Fruit fly (Drosophila melanogaster) whole organism, embryonic: ENCODE data around the gene CG32436.

Experiments used
- CG10959 ChIP-seq: fragments of 200-800 bp; sonication (Bioruptor generic); IDR thresholded peaks from 2 replicates; pipeline ENCODE4 v1.3.6; 2022; ENCODE audit warnings: missing biosample characterization, missing genetic modification characterization
- CG10979 ChIP-seq: fragments of 200-800 bp; sonication (Bioruptor generic); optimal IDR thresholded peaks from 2 replicates; lab custom pipeline; 2018; ENCODE audit warnings: missing biosample characterization, mild to moderate bottlenecking, missing genetic modification characterization, moderate library complexity
- CG13624 ChIP-seq: fragments of 200-800 bp; sonication (Bioruptor generic); optimal IDR thresholded peaks from 2 replicates; lab custom pipeline; 2016; ENCODE audit warnings: missing biosample characterization, missing genetic modification characterization
- CG14050 ChIP-seq: fragments of 200-800 bp; sonication (Bioruptor generic); IDR thresholded peaks from 3 replicates; pipeline ENCODE4 v1.3.6; 2022; ENCODE audit warnings: missing biosample characterization, missing genetic modification characterization
- CG17361 ChIP-seq: fragments of 200-800 bp; sonication (Bioruptor generic); IDR thresholded peaks from 3 replicates; pipeline ENCODE4 v1.3.6; 2022; ENCODE audit warnings: missing biosample characterization, missing genetic modification characterization
- CG18262 ChIP-seq: fragments of 200-800 bp; optimal IDR thresholded peaks from 3 replicates; lab custom pipeline; 2019; ENCODE audit warnings: missing biosample characterization, mild to moderate bottlenecking, missing genetic modification characterization, moderate library complexity
- CG2889 ChIP-seq: fragments of 200-800 bp; sonication (Bioruptor generic); IDR thresholded peaks from 3 replicates; pipeline ENCODE4 v1.3.6; 2022; ENCODE audit warnings: missing biosample characterization, missing genetic modification characterization
- CG30403 ChIP-seq: fragments of 200-800 bp; sonication (Bioruptor generic); optimal IDR thresholded peaks from 3 replicates; lab custom pipeline; 2016; ENCODE audit warnings: missing biosample characterization, missing genetic modification characterization
- CG31441 ChIP-seq: fragments of 200-800 bp; sonication (Bioruptor generic); IDR thresholded peaks from 2 replicates; pipeline ENCODE4 v1.3.6; 2022; ENCODE audit warnings: missing biosample characterization, missing genetic modification characterization
- CG3281 ChIP-seq: fragments of 200-800 bp; sonication (Bioruptor generic); optimal IDR thresholded peaks from 3 replicates; lab custom pipeline; 2017; ENCODE audit warnings: missing biosample characterization, mild to moderate bottlenecking, missing genetic modification characterization
- CG34422 ChIP-seq: fragments of 200-800 bp; sonication (Bioruptor generic); IDR thresholded peaks from 3 replicates; pipeline ENCODE4 v1.3.6; 2022; ENCODE audit warnings: missing biosample characterization, missing genetic modification characterization
- CG4328 ChIP-seq: fragments of 200-800 bp; sonication (Bioruptor generic); optimal IDR thresholded peaks from 3 replicates; lab custom pipeline; 2017; ENCODE audit warnings: missing biosample characterization, missing genetic modification reagents, missing genetic modification characterization
- CG6254 ChIP-seq: fragments of 200-800 bp; sonication (Bioruptor generic); optimal IDR thresholded peaks from 3 replicates; lab custom pipeline; 2017; ENCODE audit warnings: mild to moderate bottlenecking, missing biosample characterization, missing genetic modification reagents, missing genetic modification characterization
- CG7928 ChIP-seq: fragments of 200-800 bp; sonication (Bioruptor generic); optimal IDR thresholded peaks from 2 replicates; lab custom pipeline; 2017; ENCODE audit warnings: missing biosample characterization, mild to moderate bottlenecking, missing genetic modification characterization
- CG9609 ChIP-seq: fragments of 200-800 bp; sonication (Bioruptor generic); optimal IDR thresholded peaks from 3 replicates; lab custom pipeline; 2016; ENCODE audit warnings: missing biosample characterization, missing genetic modification characterization
- CTCF ChIP-seq: fragments of 200-800 bp; sonication (Bioruptor generic); optimal IDR thresholded peaks from 2 replicates; lab custom pipeline; 2017; ENCODE audit warnings: missing biosample characterization, mild to moderate bottlenecking, missing genetic modification characterization, moderate library complexity
- Camta ChIP-seq: fragments of 200-800 bp; sonication (Bioruptor generic); optimal IDR thresholded peaks from 2 replicates; lab custom pipeline; 2016; ENCODE audit warnings: missing biosample characterization, missing genetic modification characterization
- D19A ChIP-seq: fragments of 200-800 bp; optimal IDR thresholded peaks from 3 replicates; lab custom pipeline; 2019; ENCODE audit warnings: missing biosample characterization, mild to moderate bottlenecking, missing genetic modification characterization, moderate library complexity
- Dbx ChIP-seq: fragments of 200-800 bp; sonication (Bioruptor generic); IDR thresholded peaks from 3 replicates; pipeline ENCODE4 v1.3.6; 2022; ENCODE audit warnings: missing biosample characterization, missing genetic modification characterization
- E2f2 ChIP-seq: fragments of 200-800 bp; sonication (Bioruptor generic); IDR thresholded peaks from 2 replicates; pipeline ENCODE4 v1.3.6; 2022; ENCODE audit warnings: missing biosample characterization, missing genetic modification characterization
- HLH3B ChIP-seq: fragments of 200-800 bp; sonication (Bioruptor generic); IDR thresholded peaks from 2 replicates; pipeline ENCODE4 v1.3.6; 2022; ENCODE audit warnings: missing biosample characterization, missing genetic modification characterization
- MTF-1 ChIP-seq: fragments of 200-800 bp; sonication (Bioruptor generic); optimal IDR thresholded peaks from 2 replicates; lab custom pipeline; 2018; ENCODE audit warnings: missing biosample characterization, mild to moderate bottlenecking, missing genetic modification characterization, borderline replicate concordance
- Sox100B ChIP-seq: fragments of 200-800 bp; sonication (Bioruptor generic); optimal IDR thresholded peaks from 3 replicates; lab custom pipeline; 2018; ENCODE audit warnings: missing biosample characterization, mild to moderate bottlenecking, missing genetic modification characterization
- Stat92E ChIP-seq, 3 experiments: fragments of >200 bp in 2 of 3; fragments of 200-800 bp in 1 of 3; sonication (Bioruptor generic) in 1 of 3; optimal IDR thresholded peaks; 2 replicates each; lab custom pipeline; 2017 to 2019; ENCODE audit warnings: missing biosample characterization in 3 of 3, missing genetic modification characterization in 3 of 3, mild to moderate bottlenecking in 1 of 3, moderate library complexity in 1 of 3
- Usf ChIP-seq: fragments of 200-800 bp; sonication (Bioruptor generic); optimal IDR thresholded peaks from 2 replicates; lab custom pipeline; 2017; ENCODE audit warnings: missing genotype, missing biosample characterization, missing genetic modification characterization
- Xrp1 ChIP-seq: fragments of 200-800 bp; sonication (Bioruptor generic); IDR thresholded peaks from 2 replicates; pipeline ENCODE4 v1.3.6; 2022; ENCODE audit warnings: missing biosample characterization, missing genetic modification characterization
- aop ChIP-seq: fragments of 200-800 bp; sonication (Bioruptor generic); IDR thresholded peaks from 2 replicates; pipeline ENCODE4 v1.3.6; 2022; ENCODE audit warnings: missing biosample characterization, missing genetic modification characterization
- bbx ChIP-seq: fragments of 200-800 bp; sonication (Bioruptor generic); IDR thresholded peaks from 2 replicates; pipeline ENCODE4 v1.3.6; 2022; ENCODE audit warnings: missing biosample characterization, missing genetic modification characterization; ENCODE audit not compliant: partially characterized antibody
- bcd ChIP-seq: fragments of 200-800 bp; sonication (Bioruptor generic); optimal IDR thresholded peaks from 2 replicates; lab custom pipeline; 2017; ENCODE audit warnings: missing biosample characterization, mild to moderate bottlenecking, missing genetic modification characterization
- br ChIP-seq: fragments of >200 bp; optimal IDR thresholded peaks from 2 replicates; lab custom pipeline; 2017
- bsh ChIP-seq, 2 experiments: fragments of 200-800 bp; sonication (Bioruptor generic); optimal IDR thresholded peaks; 2 replicates each; lab custom pipeline; 2017 to 2018; ENCODE audit warnings: mild to moderate bottlenecking in 2 of 2, missing biosample characterization in 2 of 2, missing genetic modification characterization in 2 of 2, moderate library complexity in 1 of 2
- ci ChIP-seq: fragments of 200-800 bp; sonication (Bioruptor generic); IDR thresholded peaks from 3 replicates; pipeline ENCODE4 v1.3.6; 2022; ENCODE audit warnings: missing biosample characterization, missing genetic modification characterization
- en ChIP-seq: fragments of 200-800 bp; sonication (Bioruptor generic); optimal IDR thresholded peaks from 2 replicates; lab custom pipeline; 2016; ENCODE audit warnings: missing biosample characterization, missing genetic modification characterization
- eyg ChIP-seq: fragments of 200-800 bp; sonication (Bioruptor generic); optimal IDR thresholded peaks from 3 replicates; lab custom pipeline; 2016; ENCODE audit warnings: missing biosample characterization, missing genetic modification characterization
- ham ChIP-seq: fragments of 200-800 bp; sonication (Bioruptor generic); IDR thresholded peaks from 2 replicates; pipeline ENCODE4 v1.3.6; 2022; ENCODE audit warnings: missing biosample characterization, missing genetic modification characterization
- hbn ChIP-seq: fragments of 200-800 bp; sonication (Bioruptor generic); IDR thresholded peaks from 2 replicates; pipeline ENCODE4 v1.3.6; 2022; ENCODE audit warnings: missing biosample characterization, missing genetic modification characterization; ENCODE audit not compliant: partially characterized antibody
- hkb ChIP-seq, 2 experiments: fragments of 200-800 bp in 1 of 2; fragments of >200 bp in 1 of 2; sonication (Bioruptor generic) in 1 of 2; IDR thresholded peaks in 1 of 2; optimal IDR thresholded peaks in 1 of 2; 2 replicates each; pipeline versions ENCODE4 v1.3.6 to Lab custom; 2017 to 2022; ENCODE audit warnings: missing biosample characterization in 1 of 2, missing genetic modification characterization in 1 of 2
- hth ChIP-seq: fragments of >200 bp; optimal IDR thresholded peaks from 2 replicates; lab custom pipeline; 2017; ENCODE audit warnings: inconsistent platforms
- jumu ChIP-seq: fragments of 200-800 bp; sonication (Bioruptor generic); optimal IDR thresholded peaks from 3 replicates; lab custom pipeline; 2016; ENCODE audit warnings: missing biosample characterization, missing genetic modification characterization
- mam ChIP-seq: fragments of 200-800 bp; sonication (Bioruptor generic); optimal IDR thresholded peaks from 3 replicates; lab custom pipeline; 2016; ENCODE audit warnings: missing biosample characterization, missing genetic modification characterization
- pb ChIP-seq: fragments of 200-800 bp; sonication (Bioruptor generic); optimal IDR thresholded peaks from 3 replicates; lab custom pipeline; 2016; ENCODE audit warnings: missing biosample characterization, missing genetic modification characterization
- pzg ChIP-seq: fragments of 200-800 bp; sonication (Bioruptor generic); optimal IDR thresholded peaks from 3 replicates; lab custom pipeline; 2018; ENCODE audit warnings: missing biosample characterization, mild to moderate bottlenecking, missing genetic modification characterization, moderate library complexity
- ranshi ChIP-seq: fragments of 200-800 bp; sonication (Bioruptor generic); IDR thresholded peaks from 2 replicates; pipeline ENCODE4 v1.3.6; 2022; ENCODE audit warnings: missing biosample characterization, missing genetic modification characterization
- schlank ChIP-seq: fragments of 200-800 bp; sonication (Bioruptor generic); optimal IDR thresholded peaks from 2 replicates; lab custom pipeline; 2018; ENCODE audit warnings: missing biosample characterization, mild to moderate bottlenecking, missing genetic modification characterization
- sd ChIP-seq: fragments of 200-800 bp; sonication (Bioruptor generic); optimal IDR thresholded peaks from 3 replicates; lab custom pipeline; 2018; ENCODE audit warnings: missing biosample characterization, mild to moderate bottlenecking, missing genetic modification characterization, moderate library complexity
- sens-2 ChIP-seq: fragments of 200-800 bp; sonication (Bioruptor generic); IDR thresholded peaks from 2 replicates; pipeline ENCODE4 v1.3.6; 2022; ENCODE audit warnings: missing biosample characterization, missing genetic modification characterization
- shn ChIP-seq: fragments of 200-800 bp; sonication (Bioruptor generic); optimal IDR thresholded peaks from 3 replicates; lab custom pipeline; 2016; ENCODE audit warnings: missing biosample characterization, missing genetic modification characterization
- slbo ChIP-seq: fragments of 200-800 bp; sonication (Bioruptor generic); IDR thresholded peaks from 2 replicates; pipeline ENCODE4 v1.3.6; 2022; ENCODE audit warnings: missing biosample characterization, missing genetic modification characterization
- stwl ChIP-seq: fragments of 200-800 bp; sonication (Bioruptor generic); optimal IDR thresholded peaks from 3 replicates; lab custom pipeline; 2018; ENCODE audit warnings: missing biosample characterization, mild to moderate bottlenecking, missing genetic modification characterization, moderate library complexity
- wdn ChIP-seq: fragments of 200-800 bp; sonication (Bioruptor generic); IDR thresholded peaks from 2 replicates; pipeline ENCODE4 v1.3.6; 2022; ENCODE audit warnings: missing biosample characterization, missing genetic modification characterization
- wek ChIP-seq: fragments of 200-800 bp; sonication (Bioruptor generic); optimal IDR thresholded peaks from 3 replicates; lab custom pipeline; 2018; ENCODE audit warnings: missing biosample characterization, mild to moderate bottlenecking, missing genetic modification characterization, moderate library complexity

CG32436 gene

DNA sequence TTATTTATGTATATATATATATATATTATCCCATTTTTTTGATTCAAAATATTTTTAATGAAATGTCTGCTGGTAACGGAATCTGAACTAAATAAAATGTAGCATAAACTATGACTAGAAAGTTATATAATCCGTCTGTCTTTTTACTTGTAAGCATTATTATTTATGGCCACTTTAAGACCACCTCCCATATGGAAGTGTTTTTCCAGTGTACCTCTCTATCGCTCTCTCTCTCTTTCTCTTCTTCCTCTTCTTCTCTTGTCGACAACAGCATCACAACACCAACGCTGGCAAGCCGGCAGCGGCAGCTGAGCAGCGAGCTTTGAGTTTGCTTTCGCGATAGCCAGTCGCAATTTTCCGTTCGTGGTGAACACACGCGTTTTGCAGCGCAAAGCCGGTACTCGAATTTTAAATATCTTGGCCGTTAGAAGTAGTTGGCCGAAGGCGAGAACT is 38.4 kb downstream of the CG32436 start, which contains the start of gene rgn (continued):
- TF ChIP-seq CG14050 = peak; percentile 49; the same call in 2 of the 3 replicates
- TF ChIP-seq Xrp1 (GFP tag; lab: Robert Waterston, UW) = peak; percentile 66
- peak; percentile 36 for TF ChIP-seq sd (tag; lab: Kevin White, UChicago)
- peak; percentile 40 to 83 for TF ChIP-seq bsh (GFP tag; optimal IDR thresholded peaks at IDR 0.05; lab: Kevin White, UChicago)
- TF ChIP-seq E2f2 = peak; percentile 53
- TF ChIP-seq CG9609 (GFP tag; lab: Kevin White, UChicago) = peak; percentile 70
- TF ChIP-seq en = no peak
- peak; percentile 47 for TF ChIP-seq jumu (GFP tag; lab: Kevin White, UChicago)
- peak; percentile 75 for TF ChIP-seq CG13624 (GFP tag; lab: Kevin White, UChicago)
- peak; percentile 56 for TF ChIP-seq schlank (tag; lab: Kevin White, UChicago)
- TF ChIP-seq shn (GFP tag; lab: Kevin White, UChicago) = peak; percentile 48
- TF ChIP-seq Usf (GFP tag; lab: Kevin White, UChicago) = peak; percentile 59
- peak; percentile 62 for TF ChIP-seq CG18262 (tag; lab: Kevin White, UChicago)
- TF ChIP-seq MTF-1 = no peak
- TF ChIP-seq CTCF (GFP tag; lab: Kevin White, UChicago) = peak; percentile 1
- TF ChIP-seq aop (GFP tag; lab: Robert Waterston, UW) = no peak
- TF ChIP-seq br (lab: Kevin White, UChicago) = no peak
- TF ChIP-seq CG6254 = no peak
- TF ChIP-seq bbx (GFP tag; lab: Robert Waterston, UW) = no peak
- TF ChIP-seq D19A (tag; lab: Kevin White, UChicago) = peak; percentile 58
- TF ChIP-seq CG3281 (GFP tag; lab: Kevin White, UChicago) = peak; percentile 92
- peak; percentile 88 for TF ChIP-seq slbo (GFP tag; lab: Robert Waterston, UW)
- TF ChIP-seq mam (GFP tag; lab: Kevin White, UChicago) = peak; percentile 62
- peak; percentile 56 for TF ChIP-seq CG7928 (GFP tag; lab: Kevin White, UChicago)
- TF ChIP-seq ranshi (GFP tag; lab: Robert Waterston, UW) = peak; percentile 64; the same call in 1 of the 2 replicates
- no peak for TF ChIP-seq CG10959
- TF ChIP-seq Camta (GFP tag; lab: Kevin White, UChicago) = peak; percentile 49
- no peak for TF ChIP-seq wek (GFP tag; lab: Kevin White, UChicago)
- no peak for TF ChIP-seq hbn (GFP tag; lab: Robert Waterston, UW)
- peak; percentile 14 for TF ChIP-seq CG4328 (GFP tag; lab: Kevin White, UChicago)
- no peak for TF ChIP-seq pzg
- peak; percentile 71; the same call in 1 of the 3 replicates for TF ChIP-seq CG34422 (GFP tag; lab: Robert Waterston, UW)
- peak; percentile 77 for TF ChIP-seq CG31441
- no peak for TF ChIP-seq sens-2 (GFP tag; lab: Robert Waterston, UW)
- peak; percentile 71 for TF ChIP-seq Sox100B (GFP tag; lab: Kevin White, UChicago)
- peak; percentile 80 for TF ChIP-seq bcd (GFP tag; lab: Kevin White, UChicago)
- TF ChIP-seq pb = peak; percentile 60
- TF ChIP-seq ham (GFP tag; lab: Robert Waterston, UW) = 0 out of 2 replicates have a peak, but pooled peaks have one; percentile 45
- TF ChIP-seq CG17361 = peak; percentile 87
- no peak for TF ChIP-seq stwl (tag; lab: Kevin White, UChicago)
- peak; percentile 85 for TF ChIP-seq Dbx (GFP tag; lab: Robert Waterston, UW)
- TF ChIP-seq CG30403 (GFP tag; lab: Kevin White, UChicago) = peak; percentile 79
- TF ChIP-seq eyg = peak; percentile 64
- TF ChIP-seq Stat92E (GFP tag; optimal IDR thresholded peaks at IDR 0.05; lab: Kevin White, UChicago) = no peak
- no peak for TF ChIP-seq hkb (optimal IDR thresholded peaks at IDR 0.05; lab: Kevin White, UChicago)
- peak; percentile 78 for TF ChIP-seq hkb (GFP tag; IDR thresholded peaks at IDR 0.05; lab: Robert Waterston, UW)
- TF ChIP-seq CG10979 (tag; lab: Kevin White, UChicago) = peak; percentile 9
- peak; percentile 47; the same call in 1 of the 2 replicates for TF ChIP-seq HLH3B (GFP tag; lab: Robert Waterston, UW)
- TF ChIP-seq hth = no peak
- peak; percentile 76 for TF ChIP-seq ci (GFP tag; lab: Robert Waterston, UW)
- peak; percentile 63; the same call in 2 of the 3 replicates for TF ChIP-seq CG2889 (GFP tag; lab: Robert Waterston, UW)
- TF ChIP-seq wdn = peak; percentile 63
